Fruit fly (Drosophila melanogaster) whole organism, prepupa: ENCODE measurements around the gene CG42751.

Source experiments
- Sox102F ChIP-seq: fragments of 200-800 bp; sonication (Bioruptor generic); optimal IDR thresholded peaks from 2 replicates; lab custom pipeline; 2016; ENCODE audit warnings: missing biosample characterization, mild to moderate bottlenecking, missing genetic modification characterization
- fd59A ChIP-seq: fragments of 200-800 bp; sonication (Bioruptor generic); optimal IDR thresholded peaks from 2 replicates; lab custom pipeline; 2017; ENCODE audit warnings: missing biosample characterization, mild to moderate bottlenecking, missing genetic modification characterization, missing genetic modification reagents
- fd85E ChIP-seq: fragments of 200-800 bp; sonication (Bioruptor generic); optimal IDR thresholded peaks from 3 replicates; lab custom pipeline; 2016; ENCODE audit warnings: missing biosample characterization, missing genetic modification characterization
- spab ChIP-seq: fragments of 200-800 bp; sonication (Bioruptor generic); optimal IDR thresholded peaks from 2 replicates; lab custom pipeline; 2017; ENCODE audit warnings: missing biosample characterization, mild to moderate bottlenecking, missing genetic modification characterization, missing genetic modification reagents

DNA sequence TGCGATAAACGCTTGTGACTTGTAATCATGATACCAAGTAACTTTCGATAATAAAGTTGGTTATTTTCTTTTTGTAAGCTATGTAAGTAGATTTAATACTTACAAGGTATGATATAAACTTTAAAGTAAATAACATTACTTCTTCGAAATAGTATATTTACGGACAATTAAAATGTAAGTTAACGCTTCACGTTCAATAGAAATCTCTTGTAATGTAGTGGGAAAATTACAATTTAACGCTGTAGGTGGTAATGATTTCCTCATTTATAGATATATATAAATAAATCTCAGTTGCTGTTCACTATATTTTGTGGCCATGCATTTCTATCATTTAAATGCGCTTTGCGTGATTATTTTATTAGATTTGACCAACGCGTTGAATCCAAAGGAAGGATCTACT lies 15.8 kb upstream of the CG42751 start, which contains the start of gene Sfp33A2:
- TF ChIP-seq Sox102F (GFP tag; lab: Kevin White, UChicago) (no peak), fd59A (GFP tag; lab: Kevin White, UChicago) (no peak), fd85E (GFP tag; lab: Kevin White, UChicago) (no peak), spab (GFP tag; lab: Kevin White, UChicago) (no peak)
